Fruit fly (Drosophila melanogaster) whole organism: ENCODE measurements around the gene Dap160.

Experiments
- CG8478 ChIP-seq: fragments of >200 bp; optimal IDR thresholded peaks from 2 replicates; lab custom pipeline; 2018; ENCODE audit warnings: inconsistent platforms
- EcR ChIP-seq, 2 experiments: fragments of >200 bp; optimal IDR thresholded peaks; 2 replicates each; lab custom pipeline; 2017; ENCODE audit warnings: missing biosample characterization in 2 of 2, missing genetic modification characterization in 2 of 2, missing genetic modification reagents in 2 of 2

DNA sequence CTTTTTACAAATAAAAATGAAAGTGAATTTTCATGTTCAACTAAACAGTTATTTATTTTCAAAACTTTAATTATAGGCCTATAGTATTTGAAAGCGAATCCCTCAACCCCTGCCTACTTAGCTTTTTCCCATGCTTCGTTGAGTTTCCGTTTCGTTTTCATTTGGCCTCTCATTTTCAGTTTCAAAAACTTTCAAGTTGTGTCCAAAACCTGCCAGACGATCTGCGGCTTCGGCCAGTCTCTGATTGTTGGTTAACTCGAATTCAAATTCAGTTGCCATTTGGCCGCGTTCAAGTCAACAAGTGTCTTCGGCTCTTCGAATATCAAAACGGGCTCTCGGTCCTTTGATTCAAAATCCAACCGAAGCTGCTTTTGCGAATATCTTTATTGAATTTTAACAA lies 51.2 kb downstream of the Dap160 start, which contains the start of gene CG14397:
- TF ChIP-seq EcR (GFP tag; optimal IDR thresholded peaks at IDR 0.05; lab: Kevin White, UChicago), result no peak
- no peak for TF ChIP-seq CG8478
